Worm (Caenorhabditis elegans) whole organism, late embryonic: Measurements from ENCODE around the gene Y41C4A.21.

ENCODE experiments used
- ceh-14 ChIP-seq: sonication (generic microtip); optimal IDR thresholded peaks from 2 replicates; lab custom pipeline; 2016; ENCODE audit warnings: missing genotype, missing genetic modification characterization, missing compliant biosample characterization
- ceh-9 ChIP-seq: sonication (generic microtip); optimal IDR thresholded peaks from 2 replicates; lab custom pipeline; 2016; ENCODE audit warnings: mild to moderate bottlenecking, missing genetic modification characterization, inconsistent platforms, missing compliant biosample characterization
- dve-1 ChIP-seq: sonication (generic microtip); optimal IDR thresholded peaks from 2 replicates; lab custom pipeline; 2017; ENCODE audit warnings: antibody characterized with exemption, mild to moderate bottlenecking, missing genetic modification characterization, missing compliant biosample characterization
- nfya-1 ChIP-seq: sonication (generic microtip); optimal IDR thresholded peaks from 2 replicates; lab custom pipeline; 2017; ENCODE audit warnings: missing genetic modification characterization, mild to moderate bottlenecking, missing compliant biosample characterization, antibody characterized with exemption, moderate library complexity
- nhr-11 ChIP-seq: fragments of 150-350 bp; optimal IDR thresholded peaks from 2 replicates; lab custom pipeline; 2014; ENCODE audit warnings: missing biosample characterization, missing genetic modification characterization
- pat-9 ChIP-seq: fragments of 200-800 bp; sonication (Bioruptor generic); optimal IDR thresholded peaks from 2 replicates; lab custom pipeline; 2018; ENCODE audit warnings: mild to moderate bottlenecking, missing genetic modification characterization, moderate library complexity, missing compliant biosample characterization

DNA sequence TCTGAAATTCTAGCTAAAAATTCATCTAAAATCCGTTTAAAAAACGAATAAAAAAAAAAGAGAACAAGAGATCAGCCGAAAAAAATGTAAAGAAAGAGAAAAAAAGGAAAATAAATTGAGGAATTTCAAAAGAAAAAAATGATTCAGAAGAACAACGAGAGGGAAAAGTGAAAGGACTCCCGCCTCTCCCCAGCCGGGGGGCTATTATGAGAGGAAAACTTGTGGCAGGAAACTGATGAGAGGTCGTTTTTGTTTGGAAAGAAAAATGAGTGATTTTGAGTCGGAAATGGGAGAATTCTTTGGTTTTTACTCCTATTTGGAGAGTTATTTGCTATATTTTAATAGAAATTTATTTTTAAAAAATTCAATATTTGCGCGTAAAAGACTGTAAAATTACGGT is 10.0 kb downstream of the Y41C4A.21 start:
- TF ChIP-seq pat-9 (tag; lab: Kevin White, UChicago) (no peak), ceh-9 (tag; lab: Kevin White, UChicago) (no peak), dve-1 (tag; lab: Kevin White, UChicago) (no peak), nhr-11 (tag; lab: Kevin White, UChicago) (no peak), nfya-1 (tag; lab: Kevin White, UChicago) (no peak), ceh-14 (tag; lab: Kevin White, UChicago) (no peak)
